Worm (Caenorhabditis elegans) whole organism, midembryonic: ENCODE results near the gene sec-61.G.

Source experiments
- cog-1 ChIP-seq: sonication (generic microtip); optimal IDR thresholded peaks from 2 replicates; lab custom pipeline; 2016; ENCODE audit warnings: missing genetic modification characterization, missing compliant biosample characterization
- flt-1 ChIP-seq: fragments of 200-800 bp; sonication (Bioruptor generic); IDR thresholded peaks from 2 replicates; pipeline ENCODE4 v1.3.6; 2022; ENCODE audit warnings: missing genetic modification characterization, missing compliant biosample characterization
- klf-2 ChIP-seq: fragments of 200-800 bp; sonication (Bioruptor generic); conservative IDR thresholded peaks from 2 replicates; pipeline ENCODE4 v1.3.6; 2022; ENCODE audit warnings: missing genetic modification reagents, missing genetic modification characterization, missing compliant biosample characterization
- med-1 ChIP-seq: sonication (generic microtip); optimal IDR thresholded peaks from 2 replicates; lab custom pipeline; 2017; ENCODE audit warnings: missing genetic modification characterization, mild to moderate bottlenecking, missing compliant biosample characterization, antibody characterized with exemption, missing genetic modification reagents; ENCODE audit not compliant: insufficient read depth
- ref-1 ChIP-seq: fragments of 200-800 bp; sonication (Bioruptor generic); conservative IDR thresholded peaks from 2 replicates; pipeline ENCODE4 v1.3.6; 2022; ENCODE audit warnings: missing genetic modification reagents, missing genetic modification characterization, missing compliant biosample characterization
- tab-1 ChIP-seq: fragments of 200-800 bp; sonication (Bioruptor generic); IDR thresholded peaks from 2 replicates; pipeline ENCODE4 v1.3.6; 2022; ENCODE audit warnings: missing genetic modification characterization, missing compliant biosample characterization
- ztf-29 ChIP-seq: fragments of 200-800 bp; sonication (Bioruptor generic); IDR thresholded peaks from 2 replicates; pipeline ENCODE4 v1.3.6; 2022; ENCODE audit warnings: missing genetic modification reagents, missing genetic modification characterization, missing compliant biosample characterization

DNA sequence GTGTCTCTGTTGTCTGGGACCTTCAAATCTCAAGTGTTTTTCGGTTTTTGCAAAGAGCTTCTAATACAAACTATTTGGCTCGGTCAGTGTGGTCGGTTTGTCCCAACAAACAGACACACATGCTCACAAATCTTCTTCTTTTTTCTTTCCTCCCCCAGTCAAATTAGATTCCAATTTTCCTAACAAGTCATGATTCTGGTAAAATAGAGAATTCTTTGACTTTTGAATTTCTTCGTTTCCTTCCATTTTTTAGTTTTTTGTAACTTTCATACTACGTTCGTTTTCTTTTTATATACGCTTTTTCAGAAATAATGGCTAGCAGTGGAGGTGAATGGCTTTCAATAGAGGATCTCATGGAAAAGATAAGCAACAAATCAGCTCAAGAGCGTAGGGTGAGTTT lies 6.8 kb upstream of the sec-61.G start, which contains the start of gene F32D8.15:
- no peak for TF ChIP-seq flt-1
- no peak for TF ChIP-seq klf-2 (GFP tag; lab: Robert Waterston, UW)
- no peak for TF ChIP-seq ref-1
- no peak for TF ChIP-seq med-1 (GFP tag; lab: Kevin White, UChicago)
- TF ChIP-seq tab-1 (GFP tag; lab: Robert Waterston, UW) = no peak
- TF ChIP-seq cog-1 (tag; lab: Kevin White, UChicago) = no peak
- no peak for TF ChIP-seq ztf-29
